Fruit fly (Drosophila melanogaster) whole organism, embryonic: ENCODE data around the gene CG15382.

Experiments used
- Ada2b ChIP-seq: fragments of 200-800 bp; sonication (Bioruptor generic); IDR thresholded peaks from 2 replicates; pipeline ENCODE4 v1.3.6; 2022; ENCODE audit warnings: missing biosample characterization, missing genetic modification characterization
- Adf1 ChIP-seq: fragments of 200-800 bp; sonication (Bioruptor generic); IDR thresholded peaks from 2 replicates; pipeline ENCODE4 v1.3.6; 2022; ENCODE audit warnings: missing biosample characterization, missing genetic modification characterization
- CG10321 ChIP-seq: fragments of 200-800 bp; sonication (Bioruptor generic); IDR thresholded peaks from 2 replicates; pipeline ENCODE4 v1.3.6; 2022; ENCODE audit warnings: missing biosample characterization, missing genetic modification characterization
- CG13287 ChIP-seq: fragments of 200-800 bp; sonication (Bioruptor generic); IDR thresholded peaks from 2 replicates; pipeline ENCODE4 v1.3.6; 2022; ENCODE audit warnings: missing biosample characterization, missing genetic modification characterization; ENCODE audit not compliant: partially characterized antibody
- CG13894 ChIP-seq: fragments of 200-800 bp; sonication (Bioruptor generic); optimal IDR thresholded peaks from 3 replicates; lab custom pipeline; 2018; ENCODE audit warnings: missing biosample characterization, mild to moderate bottlenecking, missing genetic modification characterization, moderate library complexity
- CG14050 ChIP-seq: fragments of 200-800 bp; sonication (Bioruptor generic); IDR thresholded peaks from 3 replicates; pipeline ENCODE4 v1.3.6; 2022; ENCODE audit warnings: missing biosample characterization, missing genetic modification characterization
- CG15011 ChIP-seq: fragments of 200-800 bp; sonication (Bioruptor generic); optimal IDR thresholded peaks from 3 replicates; lab custom pipeline; 2018; ENCODE audit warnings: missing biosample characterization, mild to moderate bottlenecking, missing genetic modification characterization
- CG2712 ChIP-seq: fragments of 200-800 bp; optimal IDR thresholded peaks from 3 replicates; lab custom pipeline; 2019; ENCODE audit warnings: missing biosample characterization, mild to moderate bottlenecking, missing genetic modification characterization, moderate library complexity
- CG31441 ChIP-seq: fragments of 200-800 bp; sonication (Bioruptor generic); IDR thresholded peaks from 2 replicates; pipeline ENCODE4 v1.3.6; 2022; ENCODE audit warnings: missing biosample characterization, missing genetic modification characterization
- CG3281 ChIP-seq: fragments of 200-800 bp; sonication (Bioruptor generic); optimal IDR thresholded peaks from 3 replicates; lab custom pipeline; 2017; ENCODE audit warnings: missing biosample characterization, mild to moderate bottlenecking, missing genetic modification characterization
- CG3847 ChIP-seq: fragments of 200-800 bp; sonication (Bioruptor generic); IDR thresholded peaks from 2 replicates; pipeline ENCODE4 v1.3.6; 2022; ENCODE audit warnings: missing biosample characterization, missing genetic modification characterization
- CG3995 ChIP-seq: fragments of 200-800 bp; sonication (Bioruptor generic); optimal IDR thresholded peaks from 3 replicates; lab custom pipeline; 2016; ENCODE audit warnings: missing biosample characterization, missing genetic modification characterization
- CG4617 ChIP-seq: fragments of 200-800 bp; sonication (Bioruptor generic); optimal IDR thresholded peaks from 3 replicates; lab custom pipeline; 2016; ENCODE audit warnings: missing biosample characterization, missing genetic modification characterization, borderline replicate concordance
- CG9437 ChIP-seq: fragments of 200-800 bp; sonication (Bioruptor generic); optimal IDR thresholded peaks from 2 replicates; lab custom pipeline; 2018; ENCODE audit warnings: missing biosample characterization, mild to moderate bottlenecking, missing genetic modification characterization
- CHES-1-like ChIP-seq: fragments of 200-800 bp; sonication (Bioruptor generic); optimal IDR thresholded peaks from 2 replicates; lab custom pipeline; 2016; ENCODE audit warnings: missing biosample characterization, missing genetic modification characterization
- Dip3 ChIP-seq: fragments of 200-800 bp; sonication (Bioruptor generic); optimal IDR thresholded peaks from 3 replicates; lab custom pipeline; 2016; ENCODE audit warnings: missing biosample characterization, missing genetic modification characterization
- Dp ChIP-seq: fragments of 200-800 bp; sonication (Bioruptor generic); optimal IDR thresholded peaks from 2 replicates; lab custom pipeline; 2018; ENCODE audit warnings: missing biosample characterization, mild to moderate bottlenecking, missing genetic modification characterization, moderate library complexity
- Jarid2 ChIP-seq: fragments of 200-800 bp; sonication (Bioruptor generic); optimal IDR thresholded peaks from 3 replicates; lab custom pipeline; 2017; ENCODE audit warnings: mild to moderate bottlenecking, missing biosample characterization, missing genetic modification reagents, missing genetic modification characterization
- Mad ChIP-seq: fragments of 200-800 bp; sonication (Bioruptor generic); optimal IDR thresholded peaks from 2 replicates; lab custom pipeline; 2016; ENCODE audit warnings: missing biosample characterization, missing genetic modification characterization
- Myb ChIP-seq: fragments of 200-800 bp; sonication (Bioruptor generic); optimal IDR thresholded peaks from 2 replicates; lab custom pipeline; 2016; ENCODE audit warnings: missing biosample characterization, missing genetic modification characterization
- Rx ChIP-seq: fragments of 200-800 bp; sonication (Bioruptor generic); IDR thresholded peaks from 2 replicates; pipeline ENCODE4 v1.3.6; 2022; ENCODE audit warnings: missing biosample characterization, missing genetic modification characterization
- Stat92E ChIP-seq, 3 experiments: fragments of >200 bp in 2 of 3; fragments of 200-800 bp in 1 of 3; sonication (Bioruptor generic) in 1 of 3; optimal IDR thresholded peaks; 2 replicates each; lab custom pipeline; 2017 to 2019; ENCODE audit warnings: missing biosample characterization in 3 of 3, missing genetic modification characterization in 3 of 3, mild to moderate bottlenecking in 1 of 3, moderate library complexity in 1 of 3
- ap ChIP-seq: fragments of 200-800 bp; sonication (Bioruptor generic); IDR thresholded peaks from 2 replicates; pipeline ENCODE4 v1.3.6; 2022; ENCODE audit warnings: missing biosample characterization, missing genetic modification characterization
- crc ChIP-seq: fragments of 200-800 bp; sonication (Bioruptor generic); optimal IDR thresholded peaks from 2 replicates; lab custom pipeline; 2016; ENCODE audit warnings: missing biosample characterization, missing genetic modification characterization
- crp ChIP-seq, 2 experiments: fragments of 200-800 bp; sonication (Bioruptor generic); optimal IDR thresholded peaks; 2 replicates in 1 of 2; 3 replicates in 1 of 2; lab custom pipeline; 2017; ENCODE audit warnings: missing biosample characterization in 2 of 2, missing genetic modification characterization in 2 of 2, mild to moderate bottlenecking in 1 of 2, moderate library complexity in 1 of 2
- da ChIP-seq: fragments of 200-800 bp; sonication (Bioruptor generic); optimal IDR thresholded peaks from 2 replicates; lab custom pipeline; 2016; ENCODE audit warnings: missing biosample characterization, missing genetic modification characterization
- dm ChIP-seq: fragments of 200-800 bp; sonication (Bioruptor generic); optimal IDR thresholded peaks from 3 replicates; lab custom pipeline; 2016; ENCODE audit warnings: missing biosample characterization, missing genetic modification characterization
- dmrt99B ChIP-seq: fragments of 200-800 bp; sonication (Bioruptor generic); optimal IDR thresholded peaks from 2 replicates; lab custom pipeline; 2018; ENCODE audit warnings: missing biosample characterization, mild to moderate bottlenecking, missing genetic modification characterization, moderate library complexity
- dpn ChIP-seq, 2 experiments: fragments of 200-800 bp; sonication (Bioruptor generic); optimal IDR thresholded peaks; 3 replicates each; lab custom pipeline; 2016; ENCODE audit warnings: missing biosample characterization in 2 of 2, missing genetic modification characterization in 2 of 2
- gsb ChIP-seq: fragments of 200-800 bp; sonication (Bioruptor generic); IDR thresholded peaks from 2 replicates; pipeline ENCODE4 v1.3.6; 2022; ENCODE audit warnings: missing biosample characterization, missing genetic modification characterization
- ham ChIP-seq: fragments of 200-800 bp; sonication (Bioruptor generic); IDR thresholded peaks from 2 replicates; pipeline ENCODE4 v1.3.6; 2022; ENCODE audit warnings: missing biosample characterization, missing genetic modification characterization
- hbn ChIP-seq: fragments of 200-800 bp; sonication (Bioruptor generic); IDR thresholded peaks from 2 replicates; pipeline ENCODE4 v1.3.6; 2022; ENCODE audit warnings: missing biosample characterization, missing genetic modification characterization; ENCODE audit not compliant: partially characterized antibody
- insv ChIP-seq, 2 experiments: fragments of 200-800 bp; sonication (Bioruptor generic); optimal IDR thresholded peaks; 3 replicates each; lab custom pipeline; 2016 to 2018; ENCODE audit warnings: missing biosample characterization in 2 of 2, missing genetic modification characterization in 2 of 2
- jigr1 ChIP-seq: fragments of 200-800 bp; sonication (Bioruptor generic); IDR thresholded peaks from 3 replicates; pipeline ENCODE4 v1.3.6; 2022; ENCODE audit warnings: missing biosample characterization, missing genetic modification characterization
- jumu ChIP-seq: fragments of 200-800 bp; sonication (Bioruptor generic); optimal IDR thresholded peaks from 3 replicates; lab custom pipeline; 2016; ENCODE audit warnings: missing biosample characterization, missing genetic modification characterization
- lilli ChIP-seq: fragments of 200-800 bp; sonication (Bioruptor generic); optimal IDR thresholded peaks from 3 replicates; lab custom pipeline; 2016; ENCODE audit warnings: missing biosample characterization, missing genetic modification characterization
- luna ChIP-seq: fragments of 200-800 bp; sonication (Bioruptor generic); optimal IDR thresholded peaks from 2 replicates; lab custom pipeline; 2016; ENCODE audit warnings: missing biosample characterization, missing genetic modification characterization
- mirr ChIP-seq: fragments of 200-800 bp; sonication (Bioruptor generic); optimal IDR thresholded peaks from 3 replicates; lab custom pipeline; 2018; ENCODE audit warnings: missing biosample characterization, mild to moderate bottlenecking, missing genetic modification characterization
- nmo ChIP-seq: fragments of 200-800 bp; sonication (Bioruptor generic); optimal IDR thresholded peaks from 2 replicates; lab custom pipeline; 2018; ENCODE audit warnings: missing biosample characterization, mild to moderate bottlenecking, missing genetic modification characterization, moderate library complexity
- psq ChIP-seq: fragments of 200-800 bp; sonication (Bioruptor generic); optimal IDR thresholded peaks from 2 replicates; lab custom pipeline; 2017; ENCODE audit warnings: missing biosample characterization, missing genetic modification characterization
- pum ChIP-seq: fragments of 200-800 bp; sonication (Bioruptor generic); optimal IDR thresholded peaks from 2 replicates; lab custom pipeline; 2016; ENCODE audit warnings: missing biosample characterization, missing genetic modification characterization
- sc ChIP-seq, 3 experiments: fragments of >200 bp in 2 of 3; fragments of 200-800 bp in 1 of 3; sonication (Bioruptor generic) in 1 of 3; optimal IDR thresholded peaks; 2 replicates in 2 of 3; 3 replicates in 1 of 3; lab custom pipeline; 2017; ENCODE audit warnings: mild to moderate bottlenecking in 1 of 3, missing biosample characterization in 1 of 3, missing genetic modification characterization in 1 of 3, missing genetic modification reagents in 1 of 3
- sd ChIP-seq: fragments of 200-800 bp; sonication (Bioruptor generic); optimal IDR thresholded peaks from 3 replicates; lab custom pipeline; 2018; ENCODE audit warnings: missing biosample characterization, mild to moderate bottlenecking, missing genetic modification characterization, moderate library complexity
- sens ChIP-seq: fragments of 200-800 bp; sonication (Bioruptor generic); peaks from one replicate; lab custom pipeline; 2016; ENCODE audit warnings: missing biosample characterization, missing genetic modification characterization
- sna ChIP-seq: fragments of 200-800 bp; sonication (Bioruptor generic); IDR thresholded peaks from 2 replicates; pipeline ENCODE4 v1.3.6; 2022; ENCODE audit warnings: missing biosample characterization, missing genetic modification characterization; ENCODE audit not compliant: partially characterized antibody
- ttk ChIP-seq: fragments of 200-800 bp; sonication (Bioruptor generic); IDR thresholded peaks from 2 replicates; pipeline ENCODE4 v2.1.2; 2022; ENCODE audit warnings: missing biosample characterization, missing genetic modification characterization
- vnd ChIP-seq: fragments of 200-800 bp; sonication (Bioruptor generic); IDR thresholded peaks from 3 replicates; pipeline ENCODE4 v1.3.6; 2022; ENCODE audit warnings: missing biosample characterization, missing genetic modification characterization; ENCODE audit not compliant: partially characterized antibody

CG15382 gene

DNA sequence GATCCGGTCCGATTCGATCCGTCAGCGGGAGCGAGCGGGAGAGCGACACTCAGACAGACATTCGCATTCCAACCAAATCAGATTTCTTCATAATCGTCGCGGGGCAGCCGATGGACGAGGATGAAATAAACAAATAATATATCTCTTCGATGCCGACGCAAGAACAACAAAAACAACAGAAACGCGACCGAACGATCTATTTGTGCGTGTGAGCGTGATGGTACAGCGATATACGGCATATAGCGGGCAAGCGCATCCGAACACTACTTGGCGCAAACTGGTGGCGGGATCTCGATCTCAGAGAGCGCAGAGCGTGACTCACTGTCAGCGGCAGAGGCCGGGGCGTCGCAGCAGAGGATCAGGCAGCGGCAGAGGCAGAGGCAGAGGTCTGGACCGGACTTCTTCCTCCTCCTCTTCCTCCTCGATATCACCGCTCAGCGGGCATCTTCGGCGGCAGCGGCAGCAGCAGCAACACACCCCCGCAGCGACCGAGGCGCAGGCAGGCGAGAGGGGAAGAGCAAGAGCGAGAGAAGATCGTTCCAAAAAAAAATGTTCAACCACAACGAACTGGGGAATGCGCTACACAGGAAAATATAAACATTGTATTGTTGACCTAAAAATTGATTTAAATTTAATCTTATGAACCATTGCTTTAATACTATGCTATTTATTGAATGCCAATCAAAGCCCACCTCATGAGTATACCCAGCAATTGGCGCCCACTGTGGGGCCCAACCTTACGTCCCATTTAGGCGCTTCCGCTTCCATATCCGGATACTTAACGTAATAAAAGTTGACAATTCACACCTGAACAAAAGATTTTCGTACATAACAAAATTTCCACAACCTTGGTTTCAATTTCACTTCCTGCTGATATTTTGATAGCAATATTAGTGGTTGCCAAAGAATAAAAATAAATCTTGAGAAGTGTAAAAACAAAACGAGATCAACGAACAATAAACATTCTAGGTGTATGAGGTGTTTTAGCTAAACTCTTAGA, 6.0 kb downstream of the CG15382 start (continued):
- peak; percentile 30; the same call in 1 of the 2 replicates for TF ChIP-seq CG31441 (GFP tag; lab: Robert Waterston, UW)
- TF ChIP-seq dmrt99B (tag; lab: Kevin White, UChicago): no peak
- no peak for TF ChIP-seq dm (GFP tag; lab: Kevin White, UChicago)
- no peak; the same call in 1 of the 2 replicates for TF ChIP-seq CG13287 (GFP tag; lab: Robert Waterston, UW)
- peak; percentile 24 for TF ChIP-seq mirr (GFP tag; lab: Kevin White, UChicago)
- TF ChIP-seq Jarid2: peak; percentile 59
- no peak for TF ChIP-seq crp (GFP tag; optimal IDR thresholded peaks at IDR 0.05; lab: Kevin White, UChicago)
- no peak for TF ChIP-seq sc (optimal IDR thresholded peaks at IDR 0.05; lab: Kevin White, UChicago)
- peak; percentile 64 for TF ChIP-seq sc (GFP tag; optimal IDR thresholded peaks at IDR 0.05; lab: Kevin White, UChicago)
- peak; percentile 7 for TF ChIP-seq luna (GFP tag; lab: Kevin White, UChicago)
- TF ChIP-seq Adf1 (GFP tag; lab: Robert Waterston, UW): peak; percentile 99
- TF ChIP-seq vnd (GFP tag; lab: Robert Waterston, UW): no peak
- no peak for TF ChIP-seq Myb (GFP tag; lab: Kevin White, UChicago)
- TF ChIP-seq jumu (GFP tag; lab: Kevin White, UChicago): peak; percentile 28
- no peak for TF ChIP-seq jigr1 (GFP tag; lab: Robert Waterston, UW)
- TF ChIP-seq CG14050: no peak
- no peak for TF ChIP-seq crc (GFP tag; lab: Kevin White, UChicago)
- TF ChIP-seq CG13894: no peak
- peak; percentile 7 for TF ChIP-seq CHES-1-like (GFP tag; lab: Kevin White, UChicago)
- TF ChIP-seq pum (GFP tag; lab: Kevin White, UChicago): peak; percentile 28
- TF ChIP-seq Stat92E (GFP tag; optimal IDR thresholded peaks at IDR 0.05; lab: Kevin White, UChicago): peak in 1 of 3 experiments; percentile 52
- TF ChIP-seq ap (GFP tag; lab: Robert Waterston, UW): peak; percentile 34; the same call in 1 of the 2 replicates
- TF ChIP-seq gsb (GFP tag; lab: Robert Waterston, UW): 0 out of 2 replicates have a peak, but pooled peaks have one; percentile 13
- TF ChIP-seq CG9437: peak; percentile 80
- TF ChIP-seq da (GFP tag; lab: Kevin White, UChicago): no peak
- peak; percentile 30 for TF ChIP-seq Dip3 (GFP tag; lab: Kevin White, UChicago)
- peak; percentile 25 to 48 for TF ChIP-seq dpn (GFP tag; optimal IDR thresholded peaks at IDR 0.05; lab: Kevin White, UChicago)
- peak; percentile 58 for TF ChIP-seq Rx (GFP tag; lab: Robert Waterston, UW)
- TF ChIP-seq CG4617 (GFP tag; lab: Kevin White, UChicago): no peak
- TF ChIP-seq Dp (GFP tag; lab: Kevin White, UChicago): peak; percentile 4
- TF ChIP-seq nmo: peak; percentile 65
- TF ChIP-seq ttk: peak; percentile 54; the same call in 1 of the 2 replicates
- TF ChIP-seq Mad: peak; percentile 16
- TF ChIP-seq ham (GFP tag; lab: Robert Waterston, UW): no peak
- TF ChIP-seq CG3847 (GFP tag; lab: Robert Waterston, UW): no peak
- peak; percentile 48 for TF ChIP-seq lilli (GFP tag; lab: Kevin White, UChicago)
- no peak for TF ChIP-seq CG3995
- peak; percentile 89 for TF ChIP-seq sens (GFP tag; lab: Kevin White, UChicago)
- no peak for TF ChIP-seq hbn
- TF ChIP-seq insv (GFP tag; optimal IDR thresholded peaks at IDR 0.05; lab: Kevin White, UChicago): peak in 1 of 2 experiments; percentile 21
- TF ChIP-seq CG10321 (GFP tag; lab: Robert Waterston, UW): no peak
- TF ChIP-seq CG3281: peak; percentile 42
- peak; percentile 47 for TF ChIP-seq psq
- TF ChIP-seq sna (GFP tag; lab: Robert Waterston, UW): 0 out of 2 replicates have a peak, but pooled peaks have one; percentile 39
- peak; percentile 36 for TF ChIP-seq CG2712
- TF ChIP-seq CG15011 (GFP tag; lab: Kevin White, UChicago): no peak
- peak; percentile 99 for TF ChIP-seq sd
- TF ChIP-seq Ada2b (GFP tag; lab: Robert Waterston, UW): peak; percentile 32
